Fruit fly (Drosophila melanogaster) Kc167 (cell line): ENCODE measurements around the gene CG6324.

Experiments
- Myc ChIP-seq: fragments of >200 bp; optimal IDR thresholded peaks from 2 replicates; lab custom pipeline; 2017; ENCODE audit warnings: missing external identifiers
- Sin3A ChIP-seq: fragments of >200 bp; optimal IDR thresholded peaks from 2 replicates; lab custom pipeline; 2018; ENCODE audit warnings: missing external identifiers
- h ChIP-seq: fragments of >200 bp; optimal IDR thresholded peaks from 3 replicates; lab custom pipeline; 2018; ENCODE audit warnings: missing external identifiers
- insv ChIP-seq: fragments of >200 bp; optimal IDR thresholded peaks from 3 replicates; lab custom pipeline; 2018; ENCODE audit warnings: missing external identifiers
- psq ChIP-seq: fragments of >200 bp; optimal IDR thresholded peaks from 2 replicates; lab custom pipeline; 2017; ENCODE audit warnings: missing external identifiers

dm6 chrX:15443502-15443901 is 32.4 kb upstream of the CG6324 start:
- TF ChIP-seq psq (lab: Kevin White, UChicago) (no peak), Sin3A (lab: Kevin White, UChicago) (no peak), insv (lab: Kevin White, UChicago) (no peak), h (no peak), Myc (lab: Kevin White, UChicago) (no peak)
